Worm (Caenorhabditis elegans): ENCODE measurements around the gene clec-186.

ce11 chrIV:12903687-12904086, 37.8 kb downstream of the clec-186 start:
- no peak for TF ChIP-seq unc-62 (GFP tag; optimal IDR thresholded peaks at IDR 0.05)
- no peak for TF ChIP-seq elt-3 (tag; optimal IDR thresholded peaks at IDR 0.05)
- TF ChIP-seq mab-5 (tag; optimal IDR thresholded peaks at IDR 0.05), result no peak
- TF ChIP-seq ztf-11 (tag; optimal IDR thresholded peaks at IDR 0.05), result no peak
- no peak for TF ChIP-seq tbx-8 (GFP tag; optimal IDR thresholded peaks at IDR 0.05)
- no peak for TF ChIP-seq nhr-28 (tag; optimal IDR thresholded peaks at IDR 0.05)
- no peak for TF ChIP-seq lsy-2 (tag; optimal IDR thresholded peaks at IDR 0.05)
- TF ChIP-seq pha-4 (tag; optimal IDR thresholded peaks at IDR 0.05), result no peak
- TF ChIP-seq nhr-12 (tag; optimal IDR thresholded peaks at IDR 0.05), result no peak
- no peak for TF ChIP-seq elt-1 (tag; optimal IDR thresholded peaks at IDR 0.05; ENCODE audit: borderline replicate concordance, insufficient read depth)
- TF ChIP-seq bed-3 (GFP tag; optimal IDR thresholded peaks at IDR 0.05), result no peak
- no peak for TF ChIP-seq nhr-237 (tag; optimal IDR thresholded peaks at IDR 0.05)
- no peak for TF ChIP-seq unc-39 (tag; optimal IDR thresholded peaks at IDR 0.05)
